Fruit fly (Drosophila melanogaster): ENCODE results near the gene CG32284.

The CG32284 gene

DNA sequence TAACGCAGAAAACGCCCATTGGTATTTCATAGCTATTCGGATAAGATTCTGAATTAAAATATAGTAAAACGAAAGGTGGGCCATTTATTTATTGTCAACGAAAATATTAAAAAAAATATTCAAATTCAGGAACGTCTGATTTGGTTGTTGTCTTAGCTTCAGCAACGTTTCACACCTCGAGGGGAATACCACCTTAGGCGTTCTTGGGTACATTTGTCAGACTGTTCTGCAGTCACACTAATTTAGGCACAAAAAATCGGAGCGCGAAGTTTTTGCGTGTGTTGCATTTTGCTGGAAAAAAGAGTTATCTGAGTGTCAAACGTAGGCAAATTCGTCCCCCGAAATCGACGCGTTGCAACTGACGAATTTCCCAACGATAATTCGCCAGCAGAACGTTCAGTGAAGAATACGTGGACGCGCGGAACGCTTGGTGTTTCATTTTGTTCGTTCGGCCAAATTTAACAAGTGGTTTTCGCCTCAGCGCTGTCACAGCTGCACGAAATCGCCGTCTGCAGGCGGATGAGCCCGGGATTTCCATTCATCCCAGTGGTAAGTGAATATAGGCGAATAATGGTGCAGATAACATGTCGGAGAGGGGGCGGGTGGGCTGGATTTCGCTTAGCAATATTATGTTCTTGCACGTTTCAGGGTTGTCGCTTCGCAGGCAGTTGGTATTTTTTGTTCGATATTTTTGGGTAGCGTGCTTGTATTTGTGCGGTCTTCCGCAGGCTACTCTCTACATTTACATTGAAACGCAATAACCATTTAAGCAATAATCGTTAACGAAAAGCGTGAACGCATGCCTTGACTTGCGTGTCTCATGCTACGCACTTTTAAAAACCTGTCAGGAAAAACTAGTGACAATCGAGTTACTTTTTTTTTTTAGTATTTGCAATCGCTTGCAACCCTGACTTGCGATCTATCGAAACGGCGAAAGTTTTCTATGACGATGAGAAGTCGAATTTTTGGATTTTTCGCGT, 38.6 kb downstream of the CG32284 start, which contains the start of gene Larp4B:
Larp4B (plus strand) TSS at position 99 of the 980 bp plus-strand sequence.
- peak; percentile 36 for TF ChIP-seq rgr (GFP tag; optimal IDR thresholded peaks at IDR 0.05)
- TF ChIP-seq usp (GFP tag; optimal IDR thresholded peaks at IDR 0.05), result no peak
- TF ChIP-seq Jra (GFP tag; optimal IDR thresholded peaks at IDR 0.05), result peak; percentile 27
- no peak for TF ChIP-seq dmrt93B (GFP tag; optimal IDR thresholded peaks at IDR 0.05)
- TF ChIP-seq foxo (GFP tag; optimal IDR thresholded peaks at IDR 0.05), result peak in 1 of 2 experiments; percentile 17
- TF ChIP-seq Rel (GFP tag; optimal IDR thresholded peaks at IDR 0.05), result no peak
- peak; percentile 97 for TF ChIP-seq Rel (tag; optimal IDR thresholded peaks at IDR 0.05)
- TF ChIP-seq h (GFP tag; optimal IDR thresholded peaks at IDR 0.05), result peak; percentile 13
- peak; percentile 6 for TF ChIP-seq Sp1 (GFP tag; optimal IDR thresholded peaks at IDR 0.05)

DNA sequence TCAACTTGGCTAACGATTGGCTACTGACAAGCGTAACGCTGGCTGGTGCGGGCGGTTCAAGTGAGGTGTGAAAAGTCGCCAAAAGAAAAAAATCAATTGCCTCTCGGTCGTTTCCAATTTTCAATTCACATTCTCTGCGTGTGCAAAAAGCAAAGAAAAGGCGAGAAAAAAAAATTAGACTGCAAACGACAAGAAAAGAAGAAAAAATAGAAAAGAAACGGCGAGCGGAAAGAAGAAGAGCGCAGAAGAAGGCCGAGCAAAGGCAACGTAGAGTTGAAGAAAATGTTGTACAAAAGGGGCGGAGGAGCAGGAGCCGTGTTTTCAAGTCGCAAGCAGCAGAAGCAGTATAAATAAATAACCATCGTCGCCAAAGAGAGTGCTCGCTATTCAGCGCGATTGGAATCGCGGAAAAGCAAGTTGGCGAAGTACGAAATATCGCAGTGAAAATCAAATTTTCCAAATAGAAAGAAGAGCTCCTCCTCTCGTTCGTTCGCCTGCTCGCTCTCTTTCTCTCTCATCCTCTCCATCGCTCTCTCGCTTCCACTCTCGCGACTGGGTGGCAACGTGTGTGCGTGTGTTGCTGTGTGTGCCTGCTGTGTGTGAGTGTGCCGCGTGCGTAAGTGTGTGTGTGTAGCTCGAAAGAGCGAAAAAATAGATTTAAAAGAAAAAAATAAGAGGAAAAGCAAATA, 39.4 kb downstream of the CG32284 start:
- TF ChIP-seq CG32264 (GFP tag; optimal IDR thresholded peaks at IDR 0.05) (no peak), Hr78 (GFP tag; optimal IDR thresholded peaks at IDR 0.05) (no peak), lola (GFP tag; optimal IDR thresholded peaks at IDR 0.05) (peak; percentile 83), Dif (GFP tag; optimal IDR thresholded peaks at IDR 0.05; ENCODE audit: partially characterized antibody) (peak; percentile 99), psq (GFP tag; optimal IDR thresholded peaks at IDR 0.05) (peak; percentile 66), br (GFP tag; optimal IDR thresholded peaks at IDR 0.05) (peak; percentile 35), Sp1 (GFP tag; optimal IDR thresholded peaks at IDR 0.05) (peak; percentile 20), dl (GFP tag; optimal IDR thresholded peaks at IDR 0.05; ENCODE audit: insufficient read depth in 1 of 2, partially characterized antibody in 2 of 2) (peak in 1 of 2 experiments; percentile 92)

DNA sequence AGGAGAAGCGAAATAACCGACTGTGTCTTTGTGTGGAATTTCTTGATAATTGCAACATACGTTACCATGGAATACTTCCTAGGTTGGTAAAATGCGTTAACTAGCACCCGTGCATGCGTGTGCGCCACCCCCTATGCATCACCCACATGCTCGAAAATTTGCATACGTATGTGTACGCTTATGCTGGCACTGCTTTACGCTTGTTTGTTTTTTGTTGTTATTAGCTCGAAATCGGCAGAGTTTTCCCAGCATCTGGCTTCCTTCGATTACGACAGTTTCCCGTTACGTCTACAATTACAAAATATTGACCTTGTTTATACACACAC, 40.0 kb downstream of the CG32284 start:
- TF ChIP-seq Rel (GFP tag; optimal IDR thresholded peaks at IDR 0.05) (no peak), Rel (tag; optimal IDR thresholded peaks at IDR 0.05) (no peak), N (GFP tag; optimal IDR thresholded peaks at IDR 0.05) (peak; percentile 42), CG32264 (GFP tag; optimal IDR thresholded peaks at IDR 0.05) (no peak), dmrt93B (GFP tag; optimal IDR thresholded peaks at IDR 0.05) (no peak)

DNA sequence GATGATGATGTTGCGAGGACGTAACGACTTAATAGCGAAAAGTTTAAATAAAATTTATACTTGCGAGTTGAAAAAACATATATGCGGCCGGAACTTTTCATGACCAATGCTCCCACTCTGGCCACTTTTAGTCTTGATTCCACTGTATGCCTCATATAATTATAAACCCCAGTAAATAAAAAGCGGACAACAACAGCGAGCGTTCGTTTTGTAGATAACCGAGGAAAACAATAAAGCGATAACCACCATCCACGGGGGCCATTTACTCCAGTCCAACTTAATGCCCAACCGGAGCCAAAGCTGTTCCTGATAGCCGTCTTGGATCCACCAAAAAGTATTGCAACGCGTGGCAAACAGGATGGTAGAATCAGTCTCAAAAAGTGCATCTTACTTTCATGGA, 49.9 kb downstream of the CG32284 start:
- no peak for TF ChIP-seq Hr83 (GFP tag; optimal IDR thresholded peaks at IDR 0.05; ENCODE audit: poor library complexity, severe bottlenecking)
- no peak for TF ChIP-seq pan (optimal IDR thresholded peaks at IDR 0.05)
- TF ChIP-seq CG9705 (GFP tag; optimal IDR thresholded peaks at IDR 0.05), result no peak
- TF ChIP-seq sage (GFP tag; optimal IDR thresholded peaks at IDR 0.05), result no peak
- TF ChIP-seq N (GFP tag; optimal IDR thresholded peaks at IDR 0.05), result no peak
- TF ChIP-seq foxo (GFP tag; optimal IDR thresholded peaks at IDR 0.05), result no peak
- no peak for TF ChIP-seq dl (GFP tag; optimal IDR thresholded peaks at IDR 0.05; ENCODE audit: insufficient read depth in 1 of 2, partially characterized antibody in 2 of 2)
- TF ChIP-seq Abd-B (GFP tag; optimal IDR thresholded peaks at IDR 0.05), result no peak
- TF ChIP-seq Mio (GFP tag; optimal IDR thresholded peaks at IDR 0.05), result no peak
- no peak for TF ChIP-seq Hr78 (GFP tag; optimal IDR thresholded peaks at IDR 0.05)
- TF ChIP-seq Jra (GFP tag; optimal IDR thresholded peaks at IDR 0.05), result no peak
- TF ChIP-seq jim (GFP tag; optimal IDR thresholded peaks at IDR 0.05), result no peak
